Worm (Caenorhabditis elegans): Measurements from ENCODE around the gene F56D2.5.

Gene F56D2.5

ce11 chrIII:5581049-5581448, at the start of gene F56D2.5:
Gene F56D2.5 (minus strand): TSS chrIII:5581419.
- TF ChIP-seq unc-62 (GFP tag; optimal IDR thresholded peaks at IDR 0.05 in 1 of 2) (peak in 1 of 2 experiments; percentile 29), unc-62 (tag; optimal IDR thresholded peaks at IDR 0.05) (no peak), lsy-2 (tag; optimal IDR thresholded peaks at IDR 0.05) (peak in 1 of 2 experiments; percentile 5), nhr-77 (tag; optimal IDR thresholded peaks at IDR 0.05) (no peak), zfp-2 (tag; optimal IDR thresholded peaks at IDR 0.05) (no peak), ztf-7 (tag; optimal IDR thresholded peaks at IDR 0.05) (peak; percentile 96), zip-2 (tag; optimal IDR thresholded peaks at IDR 0.05) (peak; percentile 98)

- no peak for TF ChIP-seq hif-1 (tag; optimal IDR thresholded peaks at IDR 0.05)
- TF ChIP-seq php-3 (GFP tag; IDR thresholded peaks at IDR 0.05) = no peak
- no peak for TF ChIP-seq arid-1 (GFP tag; conservative IDR thresholded peaks at IDR 0.05)
- TF ChIP-seq zip-11 (GFP tag; IDR thresholded peaks at IDR 0.05) = no peak
- TF ChIP-seq ceh-82 (tag; optimal IDR thresholded peaks at IDR 0.05) = no peak
- TF ChIP-seq egl-43 (GFP tag; IDR thresholded peaks at IDR 0.05) = no peak
- TF ChIP-seq Y75B8A.6 (GFP tag; IDR thresholded peaks at IDR 0.05) = no peak
- TF ChIP-seq nhr-102 (tag; optimal IDR thresholded peaks at IDR 0.05) = no peak
- TF ChIP-seq snpc-1.2 (GFP tag; IDR thresholded peaks at IDR 0.05) = no peak
- TF ChIP-seq unc-62 (GFP tag; optimal IDR thresholded peaks at IDR 0.05 in 1 of 2) = peak in 1 of 2 experiments; percentile 39
- no peak for TF ChIP-seq unc-62 (tag; optimal IDR thresholded peaks at IDR 0.05)
- no peak for TF ChIP-seq dve-1 (tag; optimal IDR thresholded peaks at IDR 0.05; ENCODE audit: insufficient read depth)
- no peak for TF ChIP-seq gei-8 (GFP tag; optimal IDR thresholded peaks at IDR 0.05)
- TF ChIP-seq aha-1 (tag) = peak; percentile 34
- no peak for TF ChIP-seq duxl-1 (tag; optimal IDR thresholded peaks at IDR 0.05; ENCODE audit: poor library complexity)
- TF ChIP-seq aly-2 (tag; optimal IDR thresholded peaks at IDR 0.05) = no peak
- no peak for TF ChIP-seq lin-1 (GFP tag; IDR thresholded peaks at IDR 0.05)
- TF ChIP-seq fos-1 (tag; optimal IDR thresholded peaks at IDR 0.05) = no peak
Measured at ce11 chrIII:5630350-5630749, 49.1 kb upstream of the F56D2.5 start.

- TF ChIP-seq gei-8 (GFP tag; optimal IDR thresholded peaks at IDR 0.05) (no peak), zfp-2 (tag; optimal IDR thresholded peaks at IDR 0.05) (no peak), mes-2 (tag; optimal IDR thresholded peaks at IDR 0.05; ENCODE audit: poor library complexity, severe bottlenecking) (no peak), nhr-11 (tag; optimal IDR thresholded peaks at IDR 0.05) (peak; percentile 34), unc-39 (tag; optimal IDR thresholded peaks at IDR 0.05) (no peak), F44E2.7 (GFP tag; IDR thresholded peaks at IDR 0.05) (no peak), lin-1 (GFP tag; IDR thresholded peaks at IDR 0.05) (no peak), R02D3.7 (tag; optimal IDR thresholded peaks at IDR 0.05) (no peak), daf-16 (GFP tag; optimal IDR thresholded peaks at IDR 0.05) (peak in 1 of 2 experiments; percentile 14), daf-16 (tag; optimal IDR thresholded peaks at IDR 0.05) (no peak)
Measured at ce11 chrIII:5629225-5629624, 48.0 kb upstream of the F56D2.5 start.

- TF ChIP-seq hlh-30 (tag; optimal IDR thresholded peaks at IDR 0.05; ENCODE audit: insufficient read depth) = no peak
- TF ChIP-seq ces-1 (GFP tag; optimal IDR thresholded peaks at IDR 0.05) = no peak
- TF ChIP-seq fkh-10 (GFP tag; optimal IDR thresholded peaks at IDR 0.05) = no peak
- no peak for TF ChIP-seq nhr-25 (tag; optimal IDR thresholded peaks at IDR 0.05; ENCODE audit: borderline replicate concordance, insufficient read depth)
- TF ChIP-seq ztf-7 (tag; optimal IDR thresholded peaks at IDR 0.05) = no peak
- TF ChIP-seq ceh-20 (GFP tag; IDR thresholded peaks at IDR 0.05) = no peak
- TF ChIP-seq arid-1 (GFP tag; conservative IDR thresholded peaks at IDR 0.05) = no peak
- no peak for TF ChIP-seq Y105C5A.15 (GFP tag; IDR thresholded peaks at IDR 0.05)
Measured at ce11 chrIII:5624835-5625234, 43.6 kb upstream of the F56D2.5 start, which contains the start of gene daf-4. Gene daf-4 (plus strand): TSS chrIII:5625135.

All from whole organism, L4 larva.